Fruit fly (Drosophila melanogaster) whole organism, embryonic: ENCODE data around the gene CG15286.

Experiments used
- Abd-B ChIP-seq: fragments of 200-800 bp; sonication (Bioruptor generic); optimal IDR thresholded peaks from 2 replicates; lab custom pipeline; 2018; ENCODE audit warnings: missing biosample characterization, mild to moderate bottlenecking, missing genetic modification characterization, moderate library complexity
- Atf6 ChIP-seq: fragments of 200-800 bp; sonication (Bioruptor generic); IDR thresholded peaks from 2 replicates; pipeline ENCODE4 v1.3.6; 2022; ENCODE audit warnings: missing biosample characterization, missing genetic modification characterization
- CG10366 ChIP-seq: fragments of 200-800 bp; sonication (Bioruptor generic); IDR thresholded peaks from 2 replicates; pipeline ENCODE4 v1.3.6; 2022; ENCODE audit warnings: missing biosample characterization, missing genetic modification characterization
- CG10565 ChIP-seq: fragments of 200-800 bp; sonication (Bioruptor generic); optimal IDR thresholded peaks from 3 replicates; lab custom pipeline; 2016; ENCODE audit warnings: missing biosample characterization, mild to moderate bottlenecking, missing genetic modification characterization
- CG12236 ChIP-seq: fragments of 200-800 bp; sonication (Bioruptor generic); optimal IDR thresholded peaks from 2 replicates; lab custom pipeline; 2016; ENCODE audit warnings: missing biosample characterization, missing genetic modification characterization
- CG13287 ChIP-seq: fragments of 200-800 bp; sonication (Bioruptor generic); IDR thresholded peaks from 2 replicates; pipeline ENCODE4 v1.3.6; 2022; ENCODE audit warnings: missing biosample characterization, missing genetic modification characterization; ENCODE audit not compliant: partially characterized antibody
- CG14050 ChIP-seq: fragments of 200-800 bp; sonication (Bioruptor generic); IDR thresholded peaks from 3 replicates; pipeline ENCODE4 v1.3.6; 2022; ENCODE audit warnings: missing biosample characterization, missing genetic modification characterization
- CG30020 ChIP-seq: fragments of 200-800 bp; optimal IDR thresholded peaks from 2 replicates; lab custom pipeline; 2019; ENCODE audit warnings: missing biosample characterization, mild to moderate bottlenecking, missing genetic modification characterization, moderate library complexity
- CG4360 ChIP-seq: fragments of 200-800 bp; sonication (Bioruptor generic); IDR thresholded peaks from 2 replicates; pipeline ENCODE4 v1.3.6; 2022; ENCODE audit warnings: missing biosample characterization, missing genetic modification characterization
- CG4404 ChIP-seq: fragments of 200-800 bp; sonication (Bioruptor generic); IDR thresholded peaks from 2 replicates; pipeline ENCODE4 v1.3.6; 2022; ENCODE audit warnings: missing biosample characterization, missing genetic modification characterization
- CG6765 ChIP-seq: fragments of 200-800 bp; sonication (Bioruptor generic); optimal IDR thresholded peaks from 3 replicates; lab custom pipeline; 2017; ENCODE audit warnings: missing biosample characterization, mild to moderate bottlenecking, missing genetic modification characterization
- CG7786 ChIP-seq: fragments of 200-800 bp; sonication (Bioruptor generic); optimal IDR thresholded peaks from 2 replicates; lab custom pipeline; 2016; ENCODE audit warnings: missing biosample characterization, missing genetic modification characterization
- CG8359 ChIP-seq: fragments of 200-800 bp; sonication (Bioruptor generic); optimal IDR thresholded peaks from 2 replicates; lab custom pipeline; 2017; ENCODE audit warnings: missing biosample characterization, mild to moderate bottlenecking, missing genetic modification characterization, borderline replicate concordance
- CG9215 ChIP-seq: fragments of 200-800 bp; sonication (Bioruptor generic); IDR thresholded peaks from 2 replicates; pipeline ENCODE4 v1.3.6; 2022; ENCODE audit warnings: missing biosample characterization, missing genetic modification characterization
- CG9932 ChIP-seq: fragments of 200-800 bp; sonication (Bioruptor generic); IDR thresholded peaks from 2 replicates; pipeline ENCODE4 v1.3.6; 2022; ENCODE audit warnings: missing biosample characterization, missing genetic modification characterization
- CoRest ChIP-seq: fragments of 200-800 bp; sonication (Bioruptor generic); optimal IDR thresholded peaks from 3 replicates; lab custom pipeline; 2018; ENCODE audit warnings: missing biosample characterization, mild to moderate bottlenecking, missing genetic modification characterization, moderate library complexity
- CrebB ChIP-seq: fragments of 200-800 bp; sonication (Bioruptor generic); optimal IDR thresholded peaks from 3 replicates; lab custom pipeline; 2018; ENCODE audit warnings: missing biosample characterization, mild to moderate bottlenecking, missing genetic modification characterization
- Dbx ChIP-seq: fragments of 200-800 bp; sonication (Bioruptor generic); IDR thresholded peaks from 3 replicates; pipeline ENCODE4 v1.3.6; 2022; ENCODE audit warnings: missing biosample characterization, missing genetic modification characterization
- Dll ChIP-seq: fragments of 200-800 bp; sonication (Bioruptor generic); IDR thresholded peaks from 4 replicates; pipeline ENCODE4 v1.3.6; 2022; ENCODE audit warnings: missing biosample characterization, missing genetic modification characterization; ENCODE audit not compliant: partially characterized antibody
- Fer1 ChIP-seq: fragments of 200-800 bp; sonication (Bioruptor generic); optimal IDR thresholded peaks from 2 replicates; lab custom pipeline; 2017; ENCODE audit warnings: missing biosample characterization, mild to moderate bottlenecking, missing genetic modification characterization
- Hand ChIP-seq: fragments of 200-800 bp; sonication (Bioruptor generic); optimal IDR thresholded peaks from 2 replicates; lab custom pipeline; 2017; ENCODE audit warnings: mild to moderate bottlenecking, missing biosample characterization, missing genetic modification reagents, missing genetic modification characterization
- Hey ChIP-seq: fragments of 200-800 bp; sonication (Bioruptor generic); optimal IDR thresholded peaks from 3 replicates; lab custom pipeline; 2018; ENCODE audit warnings: missing biosample characterization, mild to moderate bottlenecking, missing genetic modification characterization
- Jarid2 ChIP-seq: fragments of 200-800 bp; sonication (Bioruptor generic); optimal IDR thresholded peaks from 3 replicates; lab custom pipeline; 2017; ENCODE audit warnings: mild to moderate bottlenecking, missing biosample characterization, missing genetic modification reagents, missing genetic modification characterization
- Kr ChIP-seq: fragments of 200-800 bp; sonication (Bioruptor generic); optimal IDR thresholded peaks from 2 replicates; lab custom pipeline; 2017; ENCODE audit warnings: missing biosample characterization, mild to moderate bottlenecking, missing genetic modification characterization
- Nf-YB ChIP-seq: fragments of 200-800 bp; sonication (Bioruptor generic); optimal IDR thresholded peaks from 3 replicates; lab custom pipeline; 2019; ENCODE audit warnings: missing biosample characterization, mild to moderate bottlenecking, missing genetic modification characterization, moderate library complexity
- Oli ChIP-seq: fragments of 200-800 bp; sonication (Bioruptor generic); optimal IDR thresholded peaks from 2 replicates; lab custom pipeline; 2018; ENCODE audit warnings: missing biosample characterization, mild to moderate bottlenecking, missing genetic modification characterization, moderate library complexity
- Poxn ChIP-seq: fragments of 200-800 bp; sonication (Bioruptor generic); IDR thresholded peaks from 2 replicates; pipeline ENCODE4 v1.3.6; 2022; ENCODE audit warnings: missing biosample characterization, missing genetic modification characterization
- Sin3A ChIP-seq: fragments of >200 bp; optimal IDR thresholded peaks from 2 replicates; lab custom pipeline; 2018
- Sry-δ ChIP-seq: fragments of 200-800 bp; sonication (Bioruptor generic); optimal IDR thresholded peaks from 2 replicates; lab custom pipeline; 2016; ENCODE audit warnings: missing biosample characterization, missing genetic modification characterization
- Ssrp ChIP-seq: fragments of 200-800 bp; sonication (Bioruptor generic); optimal IDR thresholded peaks from 2 replicates; lab custom pipeline; 2018; ENCODE audit warnings: missing biosample characterization, mild to moderate bottlenecking, missing genetic modification characterization, moderate library complexity
- Trl ChIP-seq, 3 experiments: fragments of >200 bp in 2 of 3; fragments of 200-800 bp in 1 of 3; sonication (Bioruptor generic) in 1 of 3; optimal IDR thresholded peaks; 2 replicates in 1 of 3; 3 replicates in 2 of 3; lab custom pipeline; 2016 to 2017; ENCODE audit warnings: missing biosample characterization in 1 of 3, missing genetic modification characterization in 1 of 3
- Xbp1 ChIP-seq: fragments of 200-800 bp; sonication (Bioruptor generic); optimal IDR thresholded peaks from 3 replicates; lab custom pipeline; 2016; ENCODE audit warnings: missing biosample characterization, mild to moderate bottlenecking, missing genetic modification characterization
- ci ChIP-seq: fragments of 200-800 bp; sonication (Bioruptor generic); IDR thresholded peaks from 3 replicates; pipeline ENCODE4 v1.3.6; 2022; ENCODE audit warnings: missing biosample characterization, missing genetic modification characterization
- dan ChIP-seq: fragments of 200-800 bp; sonication (Bioruptor generic); IDR thresholded peaks from 2 replicates; pipeline ENCODE4 v1.3.6; 2022; ENCODE audit warnings: missing biosample characterization, missing genetic modification characterization
- fd96Cb ChIP-seq: fragments of 200-800 bp; sonication (Bioruptor generic); optimal IDR thresholded peaks from 2 replicates; lab custom pipeline; 2018; ENCODE audit warnings: missing biosample characterization, mild to moderate bottlenecking, missing genetic modification characterization, moderate library complexity
- gfzf ChIP-seq: fragments of 200-800 bp; sonication (Bioruptor generic); optimal IDR thresholded peaks from 2 replicates; lab custom pipeline; 2016; ENCODE audit warnings: missing biosample characterization, mild to moderate bottlenecking, missing genetic modification characterization, moderate library complexity
- grau ChIP-seq: fragments of 200-800 bp; optimal IDR thresholded peaks from 3 replicates; lab custom pipeline; 2019; ENCODE audit warnings: missing biosample characterization, mild to moderate bottlenecking, missing genetic modification characterization, moderate library complexity
- hkb ChIP-seq, 2 experiments: fragments of 200-800 bp in 1 of 2; fragments of >200 bp in 1 of 2; sonication (Bioruptor generic) in 1 of 2; IDR thresholded peaks in 1 of 2; optimal IDR thresholded peaks in 1 of 2; 2 replicates each; pipeline versions ENCODE4 v1.3.6 to Lab custom; 2017 to 2022; ENCODE audit warnings: missing biosample characterization in 1 of 2, missing genetic modification characterization in 1 of 2
- kay ChIP-seq: fragments of 200-800 bp; sonication (Bioruptor generic); optimal IDR thresholded peaks from 2 replicates; lab custom pipeline; 2016; ENCODE audit warnings: missing biosample characterization, missing genetic modification characterization
- lmd ChIP-seq: fragments of 200-800 bp; sonication (Bioruptor generic); IDR thresholded peaks from 2 replicates; pipeline ENCODE4 v1.3.6; 2022; ENCODE audit warnings: missing biosample characterization, missing genetic modification characterization
- lola ChIP-seq, 3 experiments: fragments of >200 bp in 2 of 3; fragments of 200-800 bp in 1 of 3; sonication (Bioruptor generic) in 1 of 3; optimal IDR thresholded peaks; 2 replicates each; lab custom pipeline; 2017 to 2019; ENCODE audit warnings: missing biosample characterization in 3 of 3, missing genetic modification characterization in 3 of 3, mild to moderate bottlenecking in 1 of 3, moderate library complexity in 1 of 3
- oc ChIP-seq: fragments of 200-800 bp; sonication (Bioruptor generic); optimal IDR thresholded peaks from 2 replicates; lab custom pipeline; 2018; ENCODE audit warnings: missing biosample characterization, mild to moderate bottlenecking, missing genetic modification characterization, moderate library complexity
- prd ChIP-seq, 3 experiments: fragments of >200 bp in 2 of 3; fragments of 200-800 bp in 1 of 3; sonication (Bioruptor generic) in 1 of 3; optimal IDR thresholded peaks in 2 of 3; IDR thresholded peaks in 1 of 3; 2 replicates in 2 of 3; 3 replicates in 1 of 3; pipeline versions ENCODE4 v1.3.6 to Lab custom; 2017 to 2022; ENCODE audit warnings: missing biosample characterization in 1 of 3, missing genetic modification characterization in 1 of 3
- row ChIP-seq: fragments of 200-800 bp; sonication (Bioruptor generic); IDR thresholded peaks from 3 replicates; pipeline ENCODE4 v1.3.6; 2022; ENCODE audit warnings: missing biosample characterization, missing genetic modification characterization
- sens-2 ChIP-seq: fragments of 200-800 bp; sonication (Bioruptor generic); IDR thresholded peaks from 2 replicates; pipeline ENCODE4 v1.3.6; 2022; ENCODE audit warnings: missing biosample characterization, missing genetic modification characterization
- shn ChIP-seq: fragments of 200-800 bp; sonication (Bioruptor generic); optimal IDR thresholded peaks from 3 replicates; lab custom pipeline; 2016; ENCODE audit warnings: missing biosample characterization, missing genetic modification characterization
- sim ChIP-seq: fragments of 200-800 bp; sonication (Bioruptor generic); IDR thresholded peaks from 2 replicates; pipeline ENCODE4 v1.3.6; 2022; ENCODE audit warnings: missing biosample characterization, missing genetic modification characterization
- unc-4 ChIP-seq: fragments of 200-800 bp; sonication (Bioruptor generic); IDR thresholded peaks from 2 replicates; pipeline ENCODE4 v1.3.6; 2022; ENCODE audit warnings: missing biosample characterization, missing genetic modification characterization; ENCODE audit not compliant: partially characterized antibody
- zfh1 ChIP-seq: fragments of 200-800 bp; sonication (Bioruptor generic); IDR thresholded peaks from 3 replicates; pipeline ENCODE4 v1.3.6; 2022; ENCODE audit warnings: missing biosample characterization, missing genetic modification characterization

CG15286 gene

DNA sequence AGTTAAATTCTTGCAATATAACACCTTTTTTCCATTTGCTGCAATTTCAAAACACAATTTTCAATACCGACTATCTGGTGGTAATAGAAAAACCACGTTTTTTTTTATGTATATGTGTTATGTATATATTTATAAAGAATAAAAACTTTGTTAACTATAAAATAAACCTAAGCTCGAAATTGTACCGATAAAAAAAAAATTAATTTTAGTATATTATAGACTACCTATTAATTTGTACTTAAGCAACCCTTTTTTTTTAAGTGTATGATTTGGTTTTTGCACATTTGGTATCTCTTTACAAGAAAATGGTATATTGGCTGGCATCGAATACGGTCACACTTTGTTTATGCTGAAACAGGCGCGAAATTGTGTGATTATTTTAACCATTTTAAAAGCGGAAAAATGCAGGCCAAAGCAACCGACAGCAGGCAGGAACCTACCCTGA lies 23.7 kb downstream of the CG15286 start, which contains the start of gene spel1 (continued):
- no peak for TF ChIP-seq hkb (optimal IDR thresholded peaks at IDR 0.05; lab: Kevin White, UChicago)
- TF ChIP-seq hkb (GFP tag; IDR thresholded peaks at IDR 0.05; lab: Robert Waterston, UW) = peak; percentile 69; the same call in 1 of the 2 replicates
- TF ChIP-seq CG7786 (GFP tag; lab: Kevin White, UChicago) = peak; percentile 0
- peak; percentile 57 for TF ChIP-seq CG9215 (GFP tag; lab: Robert Waterston, UW)
- TF ChIP-seq CG10366 (GFP tag; lab: Robert Waterston, UW) = peak; percentile 72
- TF ChIP-seq CG10565 (GFP tag; lab: Kevin White, UChicago) = no peak
- TF ChIP-seq fd96Cb = peak; percentile 77
- TF ChIP-seq Trl (optimal IDR thresholded peaks at IDR 0.05; lab: Kevin White, UChicago) = no peak
- peak; percentile 10 for TF ChIP-seq Trl (GFP tag; optimal IDR thresholded peaks at IDR 0.05; lab: Kevin White, UChicago)
- peak; percentile 51 for TF ChIP-seq kay (GFP tag; lab: Kevin White, UChicago)
- TF ChIP-seq oc (tag; lab: Kevin White, UChicago) = peak; percentile 60
- TF ChIP-seq Abd-B = peak; percentile 73
- TF ChIP-seq lola (GFP tag; optimal IDR thresholded peaks at IDR 0.05; lab: Kevin White, UChicago) = peak in 1 of 3 experiments; percentile 82
- TF ChIP-seq Fer1 (GFP tag; lab: Kevin White, UChicago) = peak; percentile 79
- peak; percentile 85 for TF ChIP-seq row (GFP tag; lab: Robert Waterston, UW)
- no peak for TF ChIP-seq Kr
- TF ChIP-seq CG14050 (GFP tag; lab: Robert Waterston, UW) = peak; percentile 68
- peak; percentile 62; the same call in 1 of the 2 replicates for TF ChIP-seq sim (GFP tag; lab: Robert Waterston, UW)
- TF ChIP-seq Hand (GFP tag; lab: Kevin White, UChicago) = no peak
- peak; percentile 80 for TF ChIP-seq Dbx
- peak; percentile 84 for TF ChIP-seq Atf6 (GFP tag; lab: Robert Waterston, UW)
- peak; percentile 8 for TF ChIP-seq Sry-δ (GFP tag; lab: Kevin White, UChicago)
- TF ChIP-seq Oli = peak; percentile 75
- no peak for TF ChIP-seq Sin3A (lab: Kevin White, UChicago)
- TF ChIP-seq CrebB (tag; lab: Kevin White, UChicago) = peak; percentile 62
- TF ChIP-seq Poxn (GFP tag; lab: Robert Waterston, UW) = 0 out of 2 replicates have a peak, but pooled peaks have one; percentile 19
- peak; percentile 81 for TF ChIP-seq Ssrp
- peak; percentile 83 for TF ChIP-seq grau (tag; lab: Kevin White, UChicago)
- TF ChIP-seq Jarid2 (GFP tag; lab: Kevin White, UChicago) = no peak
- peak; percentile 71; the same call in 2 of the 3 replicates for TF ChIP-seq zfh1
- TF ChIP-seq unc-4 (GFP tag; lab: Robert Waterston, UW) = no peak
- peak; percentile 59 for TF ChIP-seq CG6765 (GFP tag; lab: Kevin White, UChicago)
- TF ChIP-seq Dll (GFP tag; lab: Robert Waterston, UW) = no peak
- TF ChIP-seq ci = peak; percentile 75; the same call in 2 of the 3 replicates
- TF ChIP-seq sens-2 (GFP tag; lab: Robert Waterston, UW) = peak; percentile 56
- 0 out of 2 replicates have a peak, but pooled peaks have one; percentile 24 for TF ChIP-seq CG4360 (GFP tag; lab: Robert Waterston, UW)
- no peak for TF ChIP-seq CG12236
- TF ChIP-seq Xbp1 = peak; percentile 80
- TF ChIP-seq CG9932 (GFP tag; lab: Robert Waterston, UW) = peak; percentile 87
- TF ChIP-seq gfzf (GFP tag; lab: Kevin White, UChicago) = peak; percentile 80
- TF ChIP-seq dan (GFP tag; lab: Robert Waterston, UW) = no peak
- peak; percentile 80 for TF ChIP-seq lmd (GFP tag; lab: Robert Waterston, UW)
- no peak for TF ChIP-seq shn (GFP tag; lab: Kevin White, UChicago)
- no peak for TF ChIP-seq prd (optimal IDR thresholded peaks at IDR 0.05; lab: Kevin White, UChicago)
- peak; percentile 80 for TF ChIP-seq prd (GFP tag; IDR thresholded peaks at IDR 0.05; lab: Robert Waterston, UW)
- peak; percentile 67 for TF ChIP-seq Nf-YB (GFP tag; lab: Kevin White, UChicago)
- peak; percentile 90 for TF ChIP-seq CoRest (tag; lab: Kevin White, UChicago)
- no peak for TF ChIP-seq CG8359 (GFP tag; lab: Kevin White, UChicago)
- TF ChIP-seq CG4404 = no peak
- TF ChIP-seq CG13287 = no peak
- no peak for TF ChIP-seq Hey (tag; lab: Kevin White, UChicago)
- peak; percentile 62 for TF ChIP-seq CG30020
